Worm (Caenorhabditis elegans) whole organism, midembryonic: ENCODE data around the gene C49A9.6.

Experiments used
- T22C8.4 ChIP-seq: fragments of 200-800 bp; sonication (Bioruptor generic); IDR thresholded peaks from 2 replicates; pipeline ENCODE4 v1.3.6; 2022; ENCODE audit warnings: missing genetic modification characterization, missing compliant biosample characterization
- cog-1 ChIP-seq: sonication (generic microtip); optimal IDR thresholded peaks from 2 replicates; lab custom pipeline; 2016; ENCODE audit warnings: missing genetic modification characterization, missing compliant biosample characterization
- flt-1 ChIP-seq: fragments of 200-800 bp; sonication (Bioruptor generic); IDR thresholded peaks from 2 replicates; pipeline ENCODE4 v1.3.6; 2022; ENCODE audit warnings: missing genetic modification characterization, missing compliant biosample characterization
- klf-2 ChIP-seq: fragments of 200-800 bp; sonication (Bioruptor generic); conservative IDR thresholded peaks from 2 replicates; pipeline ENCODE4 v1.3.6; 2022; ENCODE audit warnings: missing genetic modification reagents, missing genetic modification characterization, missing compliant biosample characterization
- med-1 ChIP-seq: sonication (generic microtip); optimal IDR thresholded peaks from 2 replicates; lab custom pipeline; 2017; ENCODE audit warnings: missing genetic modification characterization, mild to moderate bottlenecking, missing compliant biosample characterization, antibody characterized with exemption, missing genetic modification reagents; ENCODE audit not compliant: insufficient read depth
- ref-1 ChIP-seq: fragments of 200-800 bp; sonication (Bioruptor generic); conservative IDR thresholded peaks from 2 replicates; pipeline ENCODE4 v1.3.6; 2022; ENCODE audit warnings: missing genetic modification reagents, missing genetic modification characterization, missing compliant biosample characterization
- tab-1 ChIP-seq: fragments of 200-800 bp; sonication (Bioruptor generic); IDR thresholded peaks from 2 replicates; pipeline ENCODE4 v1.3.6; 2022; ENCODE audit warnings: missing genetic modification characterization, missing compliant biosample characterization
- ztf-23 ChIP-seq: fragments of 200-800 bp; sonication (Bioruptor generic); IDR thresholded peaks from 2 replicates; pipeline ENCODE4 v1.3.6; 2022; ENCODE audit warnings: missing genetic modification reagents, missing genetic modification characterization, missing compliant biosample characterization
- ztf-29 ChIP-seq: fragments of 200-800 bp; sonication (Bioruptor generic); IDR thresholded peaks from 2 replicates; pipeline ENCODE4 v1.3.6; 2022; ENCODE audit warnings: missing genetic modification reagents, missing genetic modification characterization, missing compliant biosample characterization

C49A9.6 gene

DNA sequence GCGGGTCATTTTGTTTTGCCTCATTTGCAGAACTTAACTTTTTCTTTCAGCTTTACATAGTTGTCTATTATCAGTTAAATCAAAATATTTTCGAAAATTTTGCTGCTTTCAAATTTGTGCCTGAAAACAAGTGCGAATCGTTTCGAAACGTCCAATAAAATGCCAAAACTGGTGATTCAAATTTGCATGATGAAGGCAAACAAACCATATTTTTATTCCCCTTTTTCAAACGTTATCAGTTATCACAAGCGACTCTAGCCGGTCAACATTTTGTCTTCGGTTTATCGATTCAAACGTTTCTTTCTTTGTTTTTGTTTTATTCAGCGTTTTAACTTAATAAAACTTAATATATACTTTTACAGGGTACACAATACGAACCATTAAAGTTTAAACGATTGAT, at the start of gene C49A9.6, which contains the start of gene ugt-24:
Gene C49A9.6, plus strand, starts transcription at position 363 of the 400 bp plus-strand sequence.
Gene ugt-24, minus strand, starts transcription at position 147 of the 400 bp plus-strand sequence.
- TF ChIP-seq tab-1 (GFP tag; lab: Robert Waterston, UW) (no peak), klf-2 (GFP tag; lab: Robert Waterston, UW) (no peak), ztf-29 (no peak), T22C8.4 (GFP tag; lab: Robert Waterston, UW) (no peak), flt-1 (GFP tag; lab: Robert Waterston, UW) (no peak), ref-1 (GFP tag; lab: Robert Waterston, UW) (no peak), med-1 (GFP tag; lab: Kevin White, UChicago) (no peak), ztf-23 (GFP tag; lab: Robert Waterston, UW) (no peak)

- TF ChIP-seq cog-1 (tag; lab: Kevin White, UChicago) (no peak), med-1 (GFP tag; lab: Kevin White, UChicago) (no peak), ref-1 (GFP tag; lab: Robert Waterston, UW) (no peak), ztf-29 (no peak), klf-2 (GFP tag; lab: Robert Waterston, UW) (no peak), flt-1 (GFP tag; lab: Robert Waterston, UW) (no peak), T22C8.4 (GFP tag; lab: Robert Waterston, UW) (no peak), tab-1 (GFP tag; lab: Robert Waterston, UW) (no peak), ztf-23 (GFP tag; lab: Robert Waterston, UW) (no peak)
Observed at ce11 chrIV:6165787-6166186, 44.9 kb upstream of the C49A9.6 start.

DNA sequence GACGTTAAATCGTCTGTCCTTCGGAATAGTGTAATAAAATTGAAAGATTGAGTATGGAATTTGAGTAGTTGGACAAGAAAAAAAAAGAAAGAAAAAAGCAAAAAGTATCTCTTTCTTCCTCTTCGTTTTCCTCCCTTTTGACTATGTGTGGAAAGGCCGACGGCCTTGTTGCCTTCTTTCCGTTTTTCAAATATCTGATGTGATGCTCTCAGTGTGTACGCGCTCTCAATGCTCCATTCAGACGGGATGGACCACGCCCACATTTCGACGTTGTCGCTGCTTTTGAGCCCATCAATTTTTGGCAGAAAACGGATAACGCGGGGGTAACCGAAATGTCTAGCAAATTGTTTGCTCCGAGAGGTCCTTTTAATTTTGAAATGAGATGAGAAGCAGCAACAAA, 37.8 kb upstream of the C49A9.6 start:
- TF ChIP-seq flt-1 (GFP tag; lab: Robert Waterston, UW) = no peak
- TF ChIP-seq cog-1 (tag; lab: Kevin White, UChicago) = no peak
- TF ChIP-seq tab-1 (GFP tag; lab: Robert Waterston, UW) = no peak
- TF ChIP-seq klf-2 (GFP tag; lab: Robert Waterston, UW) = no peak
- TF ChIP-seq T22C8.4 (GFP tag; lab: Robert Waterston, UW) = no peak
- TF ChIP-seq med-1 (GFP tag; lab: Kevin White, UChicago) = no peak
- no peak for TF ChIP-seq ztf-29
- TF ChIP-seq ztf-23 (GFP tag; lab: Robert Waterston, UW) = no peak
- TF ChIP-seq ref-1 (GFP tag; lab: Robert Waterston, UW) = no peak

DNA sequence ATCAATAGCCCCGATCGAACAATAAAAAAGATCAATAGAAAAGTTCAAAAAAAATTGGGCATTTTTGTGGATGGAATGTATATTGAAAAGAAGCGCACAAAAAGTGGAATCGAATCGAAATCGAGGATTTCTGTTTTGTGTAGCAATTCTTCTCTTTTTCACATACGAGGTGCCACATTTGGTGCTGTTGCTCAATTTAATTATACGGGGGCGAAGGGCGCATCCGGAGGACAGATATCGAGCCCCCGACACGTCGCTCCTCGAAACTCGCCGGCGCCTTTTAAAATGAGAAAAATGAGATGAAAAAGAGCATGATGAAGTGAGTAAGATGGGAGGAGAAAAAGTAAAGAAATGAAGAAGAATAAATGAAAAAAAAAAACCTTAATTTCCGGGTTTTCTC, 33.4 kb upstream of the C49A9.6 start:
- TF ChIP-seq tab-1 (GFP tag; lab: Robert Waterston, UW) (no peak), ztf-23 (GFP tag; lab: Robert Waterston, UW) (no peak), ztf-29 (no peak), T22C8.4 (GFP tag; lab: Robert Waterston, UW) (no peak), flt-1 (GFP tag; lab: Robert Waterston, UW) (no peak), ref-1 (GFP tag; lab: Robert Waterston, UW) (no peak), cog-1 (tag; lab: Kevin White, UChicago) (no peak), med-1 (GFP tag; lab: Kevin White, UChicago) (no peak), klf-2 (GFP tag; lab: Robert Waterston, UW) (no peak)

DNA sequence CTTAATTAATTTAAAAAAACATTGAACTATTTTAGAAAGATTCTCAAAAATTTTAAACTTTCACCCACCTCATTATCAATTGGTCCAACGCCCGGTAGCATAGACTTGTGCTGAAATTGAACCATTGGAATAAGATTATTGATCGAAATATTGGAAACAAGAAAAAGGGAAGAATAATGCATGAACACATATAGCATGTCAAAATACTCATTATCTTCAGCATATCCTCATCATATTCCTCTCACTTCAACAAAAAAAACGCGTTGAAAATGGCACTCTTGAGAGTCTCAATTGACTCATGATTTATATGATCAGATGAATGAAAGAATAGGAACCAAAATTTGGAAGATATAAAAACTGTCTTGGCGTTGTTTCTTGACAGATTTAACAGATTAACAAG, 27.0 kb upstream of the C49A9.6 start, which contains the start of gene unc-77:
Gene unc-77, minus strand, starts transcription at position 101 of the 400 bp plus-strand sequence.
- TF ChIP-seq flt-1 (GFP tag; lab: Robert Waterston, UW) (no peak), ztf-23 (GFP tag; lab: Robert Waterston, UW) (no peak), cog-1 (tag; lab: Kevin White, UChicago) (no peak), tab-1 (GFP tag; lab: Robert Waterston, UW) (no peak), T22C8.4 (GFP tag; lab: Robert Waterston, UW) (no peak), med-1 (GFP tag; lab: Kevin White, UChicago) (no peak), ztf-29 (no peak), ref-1 (GFP tag; lab: Robert Waterston, UW) (no peak), klf-2 (GFP tag; lab: Robert Waterston, UW) (no peak)

DNA sequence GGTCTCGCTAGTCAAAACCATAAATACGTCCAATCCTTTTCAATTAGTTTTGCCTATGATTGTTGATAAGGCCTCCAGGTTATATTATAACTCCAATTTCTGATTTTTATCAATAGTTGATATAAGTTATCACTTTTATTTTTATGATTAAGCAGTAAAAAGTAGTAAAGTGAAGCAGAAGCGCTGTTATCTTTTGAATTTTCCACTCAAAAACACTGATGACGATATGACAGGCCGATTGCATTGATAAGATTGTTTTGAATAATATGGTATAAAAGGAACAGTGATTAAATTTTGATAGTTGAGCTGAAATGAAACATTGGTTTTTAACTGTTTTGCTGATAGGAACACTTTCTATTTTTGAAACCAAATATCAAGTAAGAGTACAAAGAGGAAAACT, 25.2 kb upstream of the C49A9.6 start, which contains the start of gene asp-9:
Gene asp-9, plus strand, starts transcription at position 312 of the 400 bp plus-strand sequence.
- TF ChIP-seq cog-1 (tag; lab: Kevin White, UChicago) = no peak

ce11 chrIV:6187160-6187559, 23.6 kb upstream of the C49A9.6 start:
- TF ChIP-seq flt-1 (GFP tag; lab: Robert Waterston, UW) (no peak), med-1 (GFP tag; lab: Kevin White, UChicago) (no peak), T22C8.4 (GFP tag; lab: Robert Waterston, UW) (no peak), ztf-23 (GFP tag; lab: Robert Waterston, UW) (no peak), cog-1 (tag; lab: Kevin White, UChicago) (no peak), ztf-29 (no peak), ref-1 (GFP tag; lab: Robert Waterston, UW) (no peak), tab-1 (GFP tag; lab: Robert Waterston, UW) (no peak), klf-2 (GFP tag; lab: Robert Waterston, UW) (no peak)

DNA sequence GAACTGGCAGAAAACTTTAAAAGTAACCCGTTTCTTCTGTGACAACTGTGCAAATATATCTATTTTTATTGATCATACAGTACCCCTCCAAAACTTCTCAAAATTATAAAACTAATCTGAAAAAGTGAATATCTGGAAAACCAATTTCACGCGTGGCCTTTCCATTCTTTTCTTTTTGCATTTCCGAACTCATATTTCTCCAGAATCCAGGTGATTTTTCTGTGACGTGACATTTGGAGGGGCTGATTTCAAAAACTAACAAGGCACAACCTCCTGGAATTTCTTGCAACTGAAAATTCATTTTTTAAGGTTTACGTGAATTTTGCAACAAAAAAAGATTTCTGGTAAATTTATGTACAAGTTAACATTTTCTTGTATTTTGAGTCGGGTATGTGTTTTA, 10.5 kb upstream of the C49A9.6 start:
- no peak for TF ChIP-seq med-1 (GFP tag; lab: Kevin White, UChicago)
- TF ChIP-seq tab-1 (GFP tag; lab: Robert Waterston, UW) = no peak
- no peak for TF ChIP-seq flt-1 (GFP tag; lab: Robert Waterston, UW)
- no peak for TF ChIP-seq klf-2 (GFP tag; lab: Robert Waterston, UW)
- no peak for TF ChIP-seq cog-1 (tag; lab: Kevin White, UChicago)
- no peak for TF ChIP-seq ztf-29
- no peak for TF ChIP-seq T22C8.4 (GFP tag; lab: Robert Waterston, UW)
- TF ChIP-seq ref-1 (GFP tag; lab: Robert Waterston, UW) = no peak
- no peak for TF ChIP-seq ztf-23 (GFP tag; lab: Robert Waterston, UW)

DNA sequence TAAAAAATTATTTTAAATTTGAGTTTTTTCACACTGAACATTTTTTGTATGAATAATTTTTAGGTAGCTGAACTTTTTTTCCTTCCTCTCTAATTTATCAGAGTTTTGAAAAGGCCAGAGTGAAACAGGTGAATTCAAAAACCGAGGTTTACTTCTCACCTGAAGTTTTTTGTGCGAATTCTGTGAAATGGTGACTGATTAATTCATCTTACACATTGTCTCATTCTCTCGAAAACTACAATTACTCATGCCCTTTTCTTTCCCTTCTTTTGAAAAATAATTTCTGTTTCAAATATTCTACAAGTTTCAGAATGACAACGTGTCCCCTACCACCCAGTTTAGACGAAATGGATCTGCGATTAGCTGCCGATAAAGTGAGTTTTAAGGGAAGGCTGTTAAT, 9.0 kb upstream of the C49A9.6 start, which contains the start of gene tkr-2:
Gene tkr-2, plus strand, starts transcription at position 301 of the 400 bp plus-strand sequence.
- TF ChIP-seq ztf-23 (GFP tag; lab: Robert Waterston, UW) = no peak
- TF ChIP-seq klf-2 (GFP tag; lab: Robert Waterston, UW) = no peak
- no peak for TF ChIP-seq flt-1 (GFP tag; lab: Robert Waterston, UW)
- TF ChIP-seq tab-1 (GFP tag; lab: Robert Waterston, UW) = no peak
- TF ChIP-seq T22C8.4 (GFP tag; lab: Robert Waterston, UW) = no peak
- TF ChIP-seq ztf-29 = no peak
- no peak for TF ChIP-seq ref-1 (GFP tag; lab: Robert Waterston, UW)
- TF ChIP-seq cog-1 (tag; lab: Kevin White, UChicago) = no peak
- TF ChIP-seq med-1 (GFP tag; lab: Kevin White, UChicago) = no peak
